Fruit fly (Drosophila melanogaster): ENCODE measurements around the gene nom.

dm6 chr3R:8726632-8727031 lies 3.7 kb downstream of the nom start, which contains the start of gene CG8159:
- TF ChIP-seq Hr39 (GFP tag; optimal IDR thresholded peaks at IDR 0.05) (no peak), CG11762 (GFP tag; optimal IDR thresholded peaks at IDR 0.05; ENCODE audit: insufficient read depth) (no peak), Met (GFP tag; optimal IDR thresholded peaks at IDR 0.05) (no peak), OdsH (GFP tag; optimal IDR thresholded peaks at IDR 0.05) (no peak), CG8632 (GFP tag; optimal IDR thresholded peaks at IDR 0.05) (no peak), CG32006 (GFP tag; optimal IDR thresholded peaks at IDR 0.05) (no peak), CG11294 (GFP tag; IDR thresholded peaks at IDR 0.05) (no peak), CG11902 (GFP tag; optimal IDR thresholded peaks at IDR 0.05) (no peak), CG7368 (GFP tag; optimal IDR thresholded peaks at IDR 0.05) (no peak), Blimp-1 (GFP tag; optimal IDR thresholded peaks at IDR 0.05) (no peak), fd85E (GFP tag; optimal IDR thresholded peaks at IDR 0.05) (no peak)

Data from whole organism, prepupa.